Worm (Caenorhabditis elegans): ENCODE results near the gene clec-156.

DNA sequence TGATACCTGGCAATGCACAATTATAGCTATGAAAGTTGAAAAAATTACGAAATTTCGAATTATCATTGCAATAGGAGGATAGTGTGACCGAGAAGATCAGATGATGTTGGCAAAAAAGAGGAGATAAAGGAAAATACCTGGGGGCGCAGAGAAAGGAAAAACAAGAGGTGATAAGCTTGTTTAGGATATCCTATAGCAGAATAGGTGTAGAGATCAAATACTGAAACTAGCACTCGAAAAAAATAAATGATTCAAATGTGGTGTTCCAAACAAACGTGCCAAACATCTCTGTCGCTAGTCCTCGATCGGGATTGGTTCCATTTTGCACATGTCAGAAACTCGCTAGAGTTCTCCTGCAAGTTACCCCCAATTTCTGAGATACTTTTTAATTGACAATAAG, 12.6 kb downstream of the clec-156 start, which contains the start of gene F26A1.9:
- no peak for TF ChIP-seq dao-5 (tag; optimal IDR thresholded peaks at IDR 0.05)
- no peak for TF ChIP-seq W03F9.2 (tag; optimal IDR thresholded peaks at IDR 0.05)
- no peak for TF ChIP-seq him-1 (tag; optimal IDR thresholded peaks at IDR 0.05)
